Fruit fly (Drosophila melanogaster): ENCODE data around the gene CG11664.

Gene CG11664

dm6 chrX:875432-875831 is at the start of gene CG11664:
Gene CG11664, plus strand, starts transcription at chrX:875732.
- TF ChIP-seq acj6 (GFP tag; optimal IDR thresholded peaks at IDR 0.05), result no peak
- TF ChIP-seq CG11902 (GFP tag; optimal IDR thresholded peaks at IDR 0.05), result no peak
- TF ChIP-seq svp (GFP tag), result no peak
- no peak for TF ChIP-seq Eip93F (GFP tag; optimal IDR thresholded peaks at IDR 0.05)
- TF ChIP-seq Gug (GFP tag; IDR thresholded peaks at IDR 0.05), result no peak

- no peak for TF ChIP-seq CG3919 (GFP tag; optimal IDR thresholded peaks at IDR 0.05)
- TF ChIP-seq pdm3 (GFP tag; optimal IDR thresholded peaks at IDR 0.05), result no peak
- TF ChIP-seq spab (GFP tag; optimal IDR thresholded peaks at IDR 0.05), result no peak
- TF ChIP-seq fd59A (GFP tag; optimal IDR thresholded peaks at IDR 0.05), result no peak
- no peak for TF ChIP-seq eg (GFP tag; IDR thresholded peaks at IDR 0.05)
- TF ChIP-seq lz (GFP tag; optimal IDR thresholded peaks at IDR 0.05), result no peak
- TF ChIP-seq OdsH (GFP tag; optimal IDR thresholded peaks at IDR 0.05), result no peak
- TF ChIP-seq Hr39 (GFP tag; optimal IDR thresholded peaks at IDR 0.05), result no peak
- no peak for TF ChIP-seq fd85E (GFP tag; optimal IDR thresholded peaks at IDR 0.05)
Observed at dm6 chrX:835965-836690, 39.4 kb upstream of the CG11664 start.

- TF ChIP-seq vri (GFP tag; optimal IDR thresholded peaks at IDR 0.05) (no peak), CG15336 (GFP tag; IDR thresholded peaks at IDR 0.05) (peak; percentile 54), Hr38 (GFP tag; optimal IDR thresholded peaks at IDR 0.05) (no peak), Sox14 (GFP tag; optimal IDR thresholded peaks at IDR 0.05) (peak; percentile 7), achi (GFP tag; optimal IDR thresholded peaks at IDR 0.05) (no peak), CG8319 (GFP tag; optimal IDR thresholded peaks at IDR 0.05) (no peak), Ets21C (GFP tag; optimal IDR thresholded peaks at IDR 0.05) (no peak), CG3032 (tag; optimal IDR thresholded peaks at IDR 0.05) (no peak), CG1621 (tag; optimal IDR thresholded peaks at IDR 0.05) (no peak), CG11294 (GFP tag; IDR thresholded peaks at IDR 0.05) (no peak), CG3919 (GFP tag; optimal IDR thresholded peaks at IDR 0.05) (no peak), spab (GFP tag; optimal IDR thresholded peaks at IDR 0.05) (no peak), CG6808 (GFP tag; optimal IDR thresholded peaks at IDR 0.05) (no peak), fd85E (GFP tag; optimal IDR thresholded peaks at IDR 0.05) (no peak), esn (GFP tag; optimal IDR thresholded peaks at IDR 0.05) (no peak), CG4318 (GFP tag; optimal IDR thresholded peaks at IDR 0.05) (peak; percentile 51), Sox102F (GFP tag; optimal IDR thresholded peaks at IDR 0.05) (no peak), CG11902 (GFP tag; optimal IDR thresholded peaks at IDR 0.05) (no peak), CG34406 (GFP tag; optimal IDR thresholded peaks at IDR 0.05) (no peak), CG11762 (GFP tag; optimal IDR thresholded peaks at IDR 0.05; ENCODE audit: insufficient read depth) (no peak), Hr39 (GFP tag; optimal IDR thresholded peaks at IDR 0.05) (no peak), CG31627 (GFP tag; optimal IDR thresholded peaks at IDR 0.05) (no peak), CG6854 (GFP tag; optimal IDR thresholded peaks at IDR 0.05) (no peak), Hr4 (GFP tag; optimal IDR thresholded peaks at IDR 0.05) (peak; percentile 62), topi (GFP tag; optimal IDR thresholded peaks at IDR 0.05) (no peak), dac (GFP tag; optimal IDR thresholded peaks at IDR 0.05) (peak; percentile 15), lz (GFP tag; optimal IDR thresholded peaks at IDR 0.05) (no peak), CG8119 (GFP tag; IDR thresholded peaks at IDR 0.05) (peak; percentile 58; the same call in 2 of the 3 replicates), CG6792 (GFP tag; optimal IDR thresholded peaks at IDR 0.05) (no peak), eg (GFP tag; IDR thresholded peaks at IDR 0.05) (peak; percentile 37; the same call in 1 of the 3 replicates), Blimp-1 (GFP tag; optimal IDR thresholded peaks at IDR 0.05) (no peak), Ets96B (tag; optimal IDR thresholded peaks at IDR 0.05) (no peak), Lpt (GFP tag; optimal IDR thresholded peaks at IDR 0.05) (peak; percentile 32), Smox (GFP tag; optimal IDR thresholded peaks at IDR 0.05) (no peak), OdsH (GFP tag; optimal IDR thresholded peaks at IDR 0.05) (peak; percentile 24), Sox15 (GFP tag; optimal IDR thresholded peaks at IDR 0.05) (no peak), ss (GFP tag; optimal IDR thresholded peaks at IDR 0.05) (no peak), Eip75B (GFP tag; optimal IDR thresholded peaks at IDR 0.05) (no peak), CG7368 (GFP tag; optimal IDR thresholded peaks at IDR 0.05) (no peak), Met (GFP tag; optimal IDR thresholded peaks at IDR 0.05) (no peak), CG6163 (GFP tag; IDR thresholded peaks at IDR 0.05) (peak; percentile 47; the same call in 1 of the 3 replicates)
Observed at dm6 chrX:838012-838411, 37.5 kb upstream of the CG11664 start.
